Worm (Caenorhabditis elegans) whole organism, midembryonic: Measurements from ENCODE around the gene rpn-11.

Source experiments
- T22C8.4 ChIP-seq: fragments of 200-800 bp; sonication (Bioruptor generic); IDR thresholded peaks from 2 replicates; pipeline ENCODE4 v1.3.6; 2022; ENCODE audit warnings: missing genetic modification characterization, missing compliant biosample characterization
- cog-1 ChIP-seq: sonication (generic microtip); optimal IDR thresholded peaks from 2 replicates; lab custom pipeline; 2016; ENCODE audit warnings: missing genetic modification characterization, missing compliant biosample characterization
- flt-1 ChIP-seq: fragments of 200-800 bp; sonication (Bioruptor generic); IDR thresholded peaks from 2 replicates; pipeline ENCODE4 v1.3.6; 2022; ENCODE audit warnings: missing genetic modification characterization, missing compliant biosample characterization
- klf-2 ChIP-seq: fragments of 200-800 bp; sonication (Bioruptor generic); conservative IDR thresholded peaks from 2 replicates; pipeline ENCODE4 v1.3.6; 2022; ENCODE audit warnings: missing genetic modification reagents, missing genetic modification characterization, missing compliant biosample characterization
- tab-1 ChIP-seq: fragments of 200-800 bp; sonication (Bioruptor generic); IDR thresholded peaks from 2 replicates; pipeline ENCODE4 v1.3.6; 2022; ENCODE audit warnings: missing genetic modification characterization, missing compliant biosample characterization
- ztf-29 ChIP-seq: fragments of 200-800 bp; sonication (Bioruptor generic); IDR thresholded peaks from 2 replicates; pipeline ENCODE4 v1.3.6; 2022; ENCODE audit warnings: missing genetic modification reagents, missing genetic modification characterization, missing compliant biosample characterization

- TF ChIP-seq T22C8.4 (GFP tag; lab: Robert Waterston, UW) (no peak), flt-1 (GFP tag; lab: Robert Waterston, UW) (no peak), klf-2 (GFP tag; lab: Robert Waterston, UW) (no peak), ztf-29 (GFP tag; lab: Robert Waterston, UW) (no peak), tab-1 (GFP tag; lab: Robert Waterston, UW) (no peak), cog-1 (no peak)
Measured at ce11 chrII:4067258-4067657, 22.9 kb upstream of the rpn-11 start, which contains the start of gene W06A11.1.
